Fruit fly (Drosophila melanogaster): ENCODE data around the gene Ge-1.
A peak's percentile ranks its signal among the peaks of the same experiment; 100 is the strongest.

Ge-1 gene

dm6 chr2L:11100516-11101061 is at the start of gene Ge-1 (continued):
- TF ChIP-seq CG6683 (GFP tag; optimal IDR thresholded peaks at IDR 0.05) (no peak), CG13296 (GFP tag; optimal IDR thresholded peaks at IDR 0.05) (no peak), CG31441 (GFP tag; IDR thresholded peaks at IDR 0.05) (no peak), D (optimal IDR thresholded peaks at IDR 0.05) (no peak), D (GFP tag; optimal IDR thresholded peaks at IDR 0.05) (no peak), Lhr (GFP tag; optimal IDR thresholded peaks at IDR 0.05) (no peak), CG18599 (GFP tag; optimal IDR thresholded peaks at IDR 0.05) (no peak), ac (GFP tag; optimal IDR thresholded peaks at IDR 0.05) (no peak), Eip74EF (GFP tag; optimal IDR thresholded peaks at IDR 0.05) (no peak), pnt (GFP tag; optimal IDR thresholded peaks at IDR 0.05) (no peak), kni (GFP tag; optimal IDR thresholded peaks at IDR 0.05) (no peak), sqz (GFP tag; optimal IDR thresholded peaks at IDR 0.05) (peak; percentile 80), nerfin-1 (tag; optimal IDR thresholded peaks at IDR 0.05) (no peak), fd64A (GFP tag; optimal IDR thresholded peaks at IDR 0.05) (no peak), CG12219 (GFP tag; optimal IDR thresholded peaks at IDR 0.05) (no peak), CG32772 (GFP tag; IDR thresholded peaks at IDR 0.05) (peak; percentile 79), otp (GFP tag; IDR thresholded peaks at IDR 0.05) (no peak), Meics (GFP tag; optimal IDR thresholded peaks at IDR 0.05) (no peak), CG15514 (GFP tag; optimal IDR thresholded peaks at IDR 0.05) (peak; percentile 83), CG3995 (GFP tag; optimal IDR thresholded peaks at IDR 0.05) (no peak), CG7372 (GFP tag; IDR thresholded peaks at IDR 0.05) (no peak), en (GFP tag; optimal IDR thresholded peaks at IDR 0.05) (no peak), CG7786 (GFP tag; optimal IDR thresholded peaks at IDR 0.05) (no peak), CG30431 (GFP tag; optimal IDR thresholded peaks at IDR 0.05) (no peak), Fer1 (GFP tag; optimal IDR thresholded peaks at IDR 0.05) (no peak), CG8281 (tag; optimal IDR thresholded peaks at IDR 0.05) (no peak), ind (GFP tag; optimal IDR thresholded peaks at IDR 0.05) (no peak), CG18476 (GFP tag; optimal IDR thresholded peaks at IDR 0.05) (no peak), dmrt99B (tag; optimal IDR thresholded peaks at IDR 0.05) (no peak), Tbp (GFP tag; optimal IDR thresholded peaks at IDR 0.05) (no peak), chinmo (GFP tag; IDR thresholded peaks at IDR 0.05; ENCODE audit: partially characterized antibody) (no peak), CG15601 (tag; optimal IDR thresholded peaks at IDR 0.05) (no peak), ems (GFP tag; optimal IDR thresholded peaks at IDR 0.05) (no peak), Aef1 (GFP tag; IDR thresholded peaks at IDR 0.05) (no peak), ase (GFP tag; IDR thresholded peaks at IDR 0.05) (no peak), tll (GFP tag; optimal IDR thresholded peaks at IDR 0.05) (no peak), CG13775 (GFP tag; optimal IDR thresholded peaks at IDR 0.05) (no peak), CG12236 (GFP tag; optimal IDR thresholded peaks at IDR 0.05) (no peak), CG15011 (GFP tag; optimal IDR thresholded peaks at IDR 0.05) (no peak), Adf1 (GFP tag; IDR thresholded peaks at IDR 0.05) (peak; percentile 15; the same call in 1 of the 2 replicates), CG10959 (GFP tag; IDR thresholded peaks at IDR 0.05) (no peak), Gug (GFP tag; IDR thresholded peaks at IDR 0.05) (no peak), ranshi (GFP tag; IDR thresholded peaks at IDR 0.05) (no peak), schlank (tag; optimal IDR thresholded peaks at IDR 0.05) (no peak), dan (GFP tag; IDR thresholded peaks at IDR 0.05) (no peak), gem (tag; optimal IDR thresholded peaks at IDR 0.05) (no peak), Atf3 (GFP tag; optimal IDR thresholded peaks at IDR 0.05) (no peak), Usf (GFP tag; optimal IDR thresholded peaks at IDR 0.05) (no peak), CG18011 (GFP tag; optimal IDR thresholded peaks at IDR 0.05) (no peak), run (tag; optimal IDR thresholded peaks at IDR 0.05) (no peak), abd-A (tag; optimal IDR thresholded peaks at IDR 0.05) (no peak)

Measured in whole organism, embryonic.